Fruit fly (Drosophila melanogaster) whole organism, wandering third instar larva: ENCODE data around the gene CG3191.

Experiments
- Abd-B ChIP-seq: fragments of >200 bp; optimal IDR thresholded peaks from 2 replicates; lab custom pipeline; 2017; ENCODE audit warnings: missing biosample characterization, missing genetic modification characterization
- CG32264 ChIP-seq: fragments of 200-800 bp; sonication (Bioruptor generic); optimal IDR thresholded peaks from 2 replicates; lab custom pipeline; 2016; ENCODE audit warnings: missing biosample characterization, missing genetic modification characterization
- CG9705 ChIP-seq: fragments of 200-800 bp; sonication (Bioruptor generic); optimal IDR thresholded peaks from 2 replicates; lab custom pipeline; 2018; ENCODE audit warnings: missing biosample characterization, mild to moderate bottlenecking, missing genetic modification characterization
- CrebA ChIP-seq: fragments of 200-800 bp; sonication (Bioruptor generic); optimal IDR thresholded peaks from 2 replicates; lab custom pipeline; 2016; ENCODE audit warnings: missing biosample characterization, mild to moderate bottlenecking, missing genetic modification characterization, borderline replicate concordance
- Dfd ChIP-seq: fragments of >200 bp; optimal IDR thresholded peaks from 2 replicates; lab custom pipeline; 2017; ENCODE audit warnings: missing biosample characterization, missing genetic modification characterization
- Dif ChIP-seq: fragments of 200-275, 200-300 bp; sonication (Bioruptor generic); optimal IDR thresholded peaks from 2 replicates; lab custom pipeline; 2018; ENCODE audit warnings: missing biosample characterization, missing genetic modification characterization; ENCODE audit not compliant: partially characterized antibody
- GATAd ChIP-seq: sonication (Bioruptor generic); optimal IDR thresholded peaks from 2 replicates; lab custom pipeline; 2016; ENCODE audit warnings: missing biosample characterization, missing genetic modification characterization
- HLH106 ChIP-seq: fragments of 200-800 bp; optimal IDR thresholded peaks from 3 replicates; lab custom pipeline; 2019; ENCODE audit warnings: missing biosample characterization, mild to moderate bottlenecking, missing genetic modification characterization, moderate library complexity
- Hnf4 ChIP-seq: fragments of 200-800 bp; sonication (Bioruptor generic); optimal IDR thresholded peaks from 2 replicates; lab custom pipeline; 2016; ENCODE audit warnings: missing biosample characterization, mild to moderate bottlenecking, missing genetic modification characterization
- Jra ChIP-seq: sonication (Bioruptor generic); optimal IDR thresholded peaks from 2 replicates; lab custom pipeline; 2016; ENCODE audit warnings: missing biosample characterization, missing genetic modification characterization
- Mio ChIP-seq: sonication (Bioruptor generic); optimal IDR thresholded peaks from 2 replicates; lab custom pipeline; 2016; ENCODE audit warnings: missing biosample characterization, missing genetic modification characterization
- Myc ChIP-seq: fragments of >200 bp; optimal IDR thresholded peaks from 2 replicates; lab custom pipeline; 2017
- N ChIP-seq: fragments of >200 bp; optimal IDR thresholded peaks from 2 replicates; lab custom pipeline; 2018; ENCODE audit warnings: missing biosample characterization, missing external identifiers, missing genetic modification characterization
- OdsH ChIP-seq: fragments of 200-800 bp; sonication (Bioruptor generic); optimal IDR thresholded peaks from 2 replicates; lab custom pipeline; 2016; ENCODE audit warnings: missing biosample characterization, mild to moderate bottlenecking, missing genetic modification characterization
- Rel ChIP-seq, 2 experiments: fragments of 200-800 bp; sonication (Bioruptor generic) in 1 of 2; optimal IDR thresholded peaks; 2 replicates in 1 of 2; 3 replicates in 1 of 2; lab custom pipeline; 2016 to 2019; ENCODE audit warnings: mild to moderate bottlenecking in 2 of 2, missing biosample characterization in 2 of 2, missing genetic modification characterization in 2 of 2, moderate library complexity in 1 of 2
- Sp1 ChIP-seq: fragments of 200-800 bp; sonication (Bioruptor generic); optimal IDR thresholded peaks from 3 replicates; lab custom pipeline; 2019; ENCODE audit warnings: missing biosample characterization, mild to moderate bottlenecking, missing genetic modification characterization, moderate library complexity
- Vsx2 ChIP-seq: fragments of 200-300, 225-300 bp; sonication (Bioruptor generic); optimal IDR thresholded peaks from 2 replicates; lab custom pipeline; 2018; ENCODE audit warnings: missing biosample characterization, missing genetic modification characterization; ENCODE audit not compliant: partially characterized antibody
- br ChIP-seq: fragments of 200-800 bp; sonication (Bioruptor generic); optimal IDR thresholded peaks from 2 replicates; lab custom pipeline; 2016; ENCODE audit warnings: missing biosample characterization, missing genetic modification characterization
- brk ChIP-seq: fragments of 200-800 bp; sonication (Bioruptor generic); optimal IDR thresholded peaks from 2 replicates; lab custom pipeline; 2016; ENCODE audit warnings: missing biosample characterization, mild to moderate bottlenecking, missing genetic modification characterization
- dl ChIP-seq, 2 experiments: fragments of 175-275, 200-275 bp in 1 of 2; fragments of 200-275 bp in 1 of 2; sonication (Bioruptor generic); optimal IDR thresholded peaks; lab custom pipeline; 2018; ENCODE audit warnings: mild to moderate bottlenecking in 2 of 2, missing biosample characterization in 2 of 2, missing genetic modification characterization in 2 of 2, moderate library complexity in 2 of 2; ENCODE audit not compliant: partially characterized antibody in 2 of 2, insufficient read depth in 1 of 2
- dmrt93B ChIP-seq: fragments of 200-800 bp; sonication (Bioruptor generic); optimal IDR thresholded peaks from 2 replicates; lab custom pipeline; 2018; ENCODE audit warnings: missing biosample characterization, mild to moderate bottlenecking, missing genetic modification characterization
- dsf ChIP-seq: sonication (Bioruptor generic); optimal IDR thresholded peaks from 2 replicates; lab custom pipeline; 2016; ENCODE audit warnings: missing biosample characterization, missing genetic modification characterization, borderline replicate concordance
- ey ChIP-seq: fragments of 200-800 bp; sonication (Bioruptor generic); optimal IDR thresholded peaks from 2 replicates; lab custom pipeline; 2016; ENCODE audit warnings: missing biosample characterization, missing genetic modification characterization
- fru ChIP-seq: fragments of 200-800 bp; sonication (Bioruptor generic); optimal IDR thresholded peaks from 3 replicates; lab custom pipeline; 2016; ENCODE audit warnings: missing biosample characterization, mild to moderate bottlenecking, missing genetic modification characterization
- jim ChIP-seq: fragments of 175-275, 200-325 bp; sonication (Bioruptor generic); optimal IDR thresholded peaks from 2 replicates; lab custom pipeline; 2016; ENCODE audit warnings: missing biosample characterization, mild to moderate bottlenecking, missing genetic modification characterization
- lola ChIP-seq: fragments of >200 bp; optimal IDR thresholded peaks from 2 replicates; lab custom pipeline; 2017; ENCODE audit warnings: missing biosample characterization, missing genetic modification characterization
- pan ChIP-seq: fragments of >200 bp; optimal IDR thresholded peaks from 2 replicates; lab custom pipeline; 2017
- psq ChIP-seq: fragments of 200-800 bp; sonication (Bioruptor generic); optimal IDR thresholded peaks from 3 replicates; lab custom pipeline; 2017; ENCODE audit warnings: missing biosample characterization, mild to moderate bottlenecking, missing genetic modification characterization, moderate library complexity
- rgr ChIP-seq: fragments of 200-800 bp; sonication (Bioruptor generic); optimal IDR thresholded peaks from 3 replicates; lab custom pipeline; 2016; ENCODE audit warnings: missing biosample characterization, mild to moderate bottlenecking, missing genetic modification characterization
- sage ChIP-seq: fragments of 200-800 bp; sonication (Bioruptor generic); optimal IDR thresholded peaks from 2 replicates; lab custom pipeline; 2016; ENCODE audit warnings: missing biosample characterization, mild to moderate bottlenecking, missing genetic modification characterization
- sv ChIP-seq: fragments of 200-800 bp; sonication (Bioruptor generic); optimal IDR thresholded peaks from 3 replicates; lab custom pipeline; 2016; ENCODE audit warnings: missing biosample characterization, missing genetic modification characterization
- tai ChIP-seq: sonication (Bioruptor generic); optimal IDR thresholded peaks from 2 replicates; lab custom pipeline; 2016; ENCODE audit warnings: missing biosample characterization, missing genetic modification characterization
- usp ChIP-seq: fragments of >200 bp; optimal IDR thresholded peaks from 2 replicates; lab custom pipeline; 2017; ENCODE audit warnings: missing biosample characterization, missing genetic modification characterization

CG3191 gene

DNA sequence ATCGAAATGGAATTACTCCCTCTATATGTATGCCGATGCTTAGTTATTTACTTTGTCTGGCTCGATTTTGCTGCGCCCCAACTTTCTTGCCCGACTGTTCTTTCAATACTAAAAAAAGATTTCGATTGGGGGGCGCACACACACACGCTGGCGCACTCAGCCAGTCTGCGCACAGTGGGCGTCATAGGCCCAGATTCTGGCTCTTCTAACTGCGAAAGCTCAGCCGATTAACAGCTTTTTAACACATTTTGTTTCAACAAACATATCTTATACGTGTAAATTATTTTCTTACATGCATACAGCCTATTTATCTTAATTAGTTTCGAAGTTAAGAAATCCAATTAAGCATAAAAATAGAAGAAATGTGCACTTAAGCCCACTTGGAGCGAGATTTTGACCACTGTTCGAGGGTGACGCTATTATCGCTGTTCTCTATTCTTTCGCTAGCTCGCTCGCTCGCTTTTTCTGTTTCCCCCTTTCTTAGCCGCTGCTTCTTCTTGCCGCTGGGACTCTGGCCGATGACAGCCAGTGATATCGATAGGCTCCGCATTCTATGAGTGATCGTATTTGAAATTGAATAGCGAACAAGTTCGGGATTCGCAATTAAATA, 29.5 kb downstream of the CG3191 start, which contains the start of gene Vinc (continued):
- TF ChIP-seq Rel (GFP tag; optimal IDR thresholded peaks at IDR 0.05; lab: Kevin White, UChicago) (peak; percentile 40), Rel (tag; optimal IDR thresholded peaks at IDR 0.05; lab: Kevin White, UChicago) (peak; percentile 97), N (no peak), HLH106 (tag; lab: Kevin White, UChicago) (peak; percentile 92), tai (GFP tag; lab: Kevin White, UChicago) (no peak), fru (GFP tag; lab: Kevin White, UChicago) (peak; percentile 95), Sp1 (peak; percentile 82), sage (GFP tag; lab: Kevin White, UChicago) (no peak), Dif (GFP tag; lab: Kevin White, UChicago) (peak; percentile 40), lola (GFP tag; lab: Kevin White, UChicago) (no peak), jim (no peak), dsf (GFP tag; lab: Kevin White, UChicago) (no peak), CrebA (GFP tag; lab: Kevin White, UChicago) (no peak), CG9705 (GFP tag; lab: Kevin White, UChicago) (peak; percentile 85), GATAd (GFP tag; lab: Kevin White, UChicago) (no peak), brk (GFP tag; lab: Kevin White, UChicago) (no peak)

dm6 chrX:2221598-2221997, 30.2 kb downstream of the CG3191 start:
- TF ChIP-seq jim (no peak), Jra (GFP tag; lab: Kevin White, UChicago) (no peak), tai (GFP tag; lab: Kevin White, UChicago) (no peak), Mio (no peak), Dfd (GFP tag; lab: Kevin White, UChicago) (no peak), CrebA (GFP tag; lab: Kevin White, UChicago) (no peak)

DNA sequence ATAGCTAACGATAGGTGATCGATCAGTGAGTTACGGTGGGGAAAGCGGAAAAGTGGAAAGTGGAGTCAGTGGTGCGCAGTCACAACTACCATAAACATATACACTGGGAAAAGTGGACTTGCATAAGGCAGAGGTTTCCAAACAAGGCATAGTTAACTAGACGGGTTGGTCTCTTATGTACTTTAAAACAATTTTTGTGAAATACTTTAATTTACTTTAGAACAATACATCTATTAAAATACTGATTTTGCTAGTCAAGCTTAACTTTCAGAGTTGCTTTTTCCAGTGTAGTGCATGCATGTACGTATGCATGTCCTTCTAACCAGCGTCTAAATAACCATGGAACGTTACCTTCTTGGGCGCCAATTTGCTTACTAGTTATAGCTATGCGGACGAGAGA, 31.9 kb downstream of the CG3191 start:
- TF ChIP-seq GATAd (GFP tag; lab: Kevin White, UChicago) (no peak), br (GFP tag; lab: Kevin White, UChicago) (no peak), CG32264 (GFP tag; lab: Kevin White, UChicago) (no peak), jim (no peak), usp (GFP tag; lab: Kevin White, UChicago) (no peak), rgr (GFP tag; lab: Kevin White, UChicago) (no peak), dsf (GFP tag; lab: Kevin White, UChicago) (no peak), Abd-B (GFP tag; lab: Kevin White, UChicago) (no peak), Dif (GFP tag; lab: Kevin White, UChicago) (no peak), CG9705 (GFP tag; lab: Kevin White, UChicago) (no peak), Jra (GFP tag; lab: Kevin White, UChicago) (no peak), sv (GFP tag; lab: Kevin White, UChicago) (no peak), tai (GFP tag; lab: Kevin White, UChicago) (no peak), sage (GFP tag; lab: Kevin White, UChicago) (no peak), Hnf4 (GFP tag; lab: Kevin White, UChicago) (no peak), N (no peak), CrebA (GFP tag; lab: Kevin White, UChicago) (no peak)

DNA sequence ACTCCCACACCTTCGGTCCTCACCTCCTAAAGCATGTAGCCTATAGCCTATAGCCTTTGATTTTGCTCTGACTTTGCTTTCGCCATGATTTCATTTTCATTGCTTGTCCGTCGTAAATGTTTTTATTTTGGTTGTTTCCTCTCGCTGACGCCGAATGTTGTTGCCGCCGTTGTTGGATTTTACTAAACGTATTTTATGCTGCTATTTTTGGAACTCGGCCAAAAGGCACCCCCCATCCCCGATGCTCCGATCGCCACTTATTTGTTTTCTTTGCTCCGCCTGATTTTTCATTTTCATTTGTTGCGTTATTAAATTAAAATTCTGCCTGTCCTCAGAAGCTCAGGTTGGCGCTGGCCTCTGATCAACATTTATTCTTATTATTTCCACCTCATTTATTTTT, 32.5 kb downstream of the CG3191 start:
- TF ChIP-seq GATAd (GFP tag; lab: Kevin White, UChicago) (no peak), sage (GFP tag; lab: Kevin White, UChicago) (no peak), dmrt93B (GFP tag; lab: Kevin White, UChicago) (no peak), Abd-B (GFP tag; lab: Kevin White, UChicago) (no peak), Hnf4 (GFP tag; lab: Kevin White, UChicago) (no peak), Dif (GFP tag; lab: Kevin White, UChicago) (no peak), OdsH (GFP tag; lab: Kevin White, UChicago) (no peak), CG32264 (GFP tag; lab: Kevin White, UChicago) (no peak), Myc (lab: Kevin White, UChicago) (no peak), Sp1 (no peak), CrebA (GFP tag; lab: Kevin White, UChicago) (no peak), psq (GFP tag; lab: Kevin White, UChicago) (no peak)

DNA sequence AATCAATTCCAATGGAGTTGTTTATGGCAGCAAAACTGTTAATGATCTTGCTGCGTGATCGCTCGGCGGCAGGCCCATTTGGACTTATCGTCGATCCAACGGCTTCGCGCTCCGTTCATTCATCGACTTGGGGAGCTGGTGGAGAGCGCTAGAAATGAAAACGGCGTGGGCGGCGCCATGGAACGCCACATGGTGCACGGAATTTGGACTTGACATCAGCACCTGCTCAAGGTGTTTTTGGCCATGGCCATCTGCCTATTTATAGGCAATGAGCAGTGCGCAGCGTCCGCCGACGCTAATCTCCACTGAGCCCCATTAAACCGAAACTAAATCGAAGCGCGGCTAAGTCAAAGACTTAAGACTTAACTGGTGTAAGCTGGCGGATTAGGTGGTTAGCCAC, 33.3 kb downstream of the CG3191 start:
- TF ChIP-seq dsf (GFP tag; lab: Kevin White, UChicago) (no peak), Vsx2 (GFP tag; lab: Kevin White, UChicago) (no peak), dl (GFP tag; optimal IDR thresholded peaks at IDR 0.05; lab: Kevin White, UChicago; ENCODE audit: insufficient read depth in 1 of 2, partially characterized antibody in 2 of 2) (no peak), usp (GFP tag; lab: Kevin White, UChicago) (no peak), Dif (GFP tag; lab: Kevin White, UChicago) (no peak), brk (GFP tag; lab: Kevin White, UChicago) (no peak), pan (lab: Kevin White, UChicago) (no peak), sage (GFP tag; lab: Kevin White, UChicago) (no peak), rgr (GFP tag; lab: Kevin White, UChicago) (no peak), ey (no peak)
